Worm (Caenorhabditis elegans) whole organism, early embryonic: ENCODE results near the gene C50B6.9.

Experiments
- B0310.2 ChIP-seq: sonication (generic microtip); optimal IDR thresholded peaks from 2 replicates; lab custom pipeline; 2016; ENCODE audit warnings: mild to moderate bottlenecking, missing genetic modification characterization, missing compliant biosample characterization
- F13C5.2 ChIP-seq: sonication (generic microtip); optimal IDR thresholded peaks from 2 replicates; lab custom pipeline; 2017; ENCODE audit warnings: mild to moderate bottlenecking, missing genetic modification characterization, inconsistent platforms, missing compliant biosample characterization
- aly-1 ChIP-seq: sonication (generic microtip); optimal IDR thresholded peaks from 2 replicates; lab custom pipeline; 2016; ENCODE audit warnings: missing genetic modification characterization, missing compliant biosample characterization
- ama-1 ChIP-seq: fragments of 150-350 bp; optimal IDR thresholded peaks from 2 replicates; lab custom pipeline; 2014
- ceh-13 ChIP-seq: fragments of 200-800 bp; sonication (Bioruptor generic); optimal IDR thresholded peaks from 2 replicates; lab custom pipeline; 2018; ENCODE audit warnings: mild to moderate bottlenecking, missing genetic modification characterization, missing compliant biosample characterization
- ceh-36 ChIP-seq: sonication (generic microtip); optimal IDR thresholded peaks from 2 replicates; lab custom pipeline; 2016; ENCODE audit warnings: missing genetic modification characterization, inconsistent platforms, missing compliant biosample characterization
- ets-7 ChIP-seq: sonication (generic microtip); optimal IDR thresholded peaks from 2 replicates; lab custom pipeline; 2016; ENCODE audit warnings: missing genotype, missing genetic modification characterization, missing compliant biosample characterization
- flt-1 ChIP-seq: fragments of 200-800 bp; sonication (Bioruptor generic); IDR thresholded peaks from 2 replicates; pipeline ENCODE4 v1.3.6; 2022; ENCODE audit warnings: missing genetic modification characterization, missing compliant biosample characterization
- hmbx-1 ChIP-seq: sonication (generic microtip); optimal IDR thresholded peaks from 2 replicates; lab custom pipeline; 2016; ENCODE audit warnings: mild to moderate bottlenecking, missing genetic modification characterization, missing compliant biosample characterization
- hmg-4 ChIP-seq: fragments of 200-800 bp; sonication (Bioruptor generic); optimal IDR thresholded peaks from 2 replicates; lab custom pipeline; 2018; ENCODE audit warnings: mild to moderate bottlenecking, missing genetic modification characterization, missing compliant biosample characterization
- hnd-1 ChIP-seq: sonication (generic microtip); optimal IDR thresholded peaks from 2 replicates; lab custom pipeline; 2016; ENCODE audit warnings: missing genetic modification characterization, missing compliant biosample characterization
- pes-1 ChIP-seq: fragments of 200-800 bp; sonication (Bioruptor generic); IDR thresholded peaks from 2 replicates; pipeline ENCODE4 v1.3.6; 2022; ENCODE audit warnings: missing genetic modification reagents, missing genetic modification characterization, missing compliant biosample characterization
- scrt-1 ChIP-seq: fragments of 200-800 bp; sonication (Bioruptor generic); IDR thresholded peaks from 2 replicates; pipeline ENCODE4 v1.3.6; 2022; ENCODE audit warnings: missing genetic modification characterization, missing compliant biosample characterization
- sea-1 ChIP-seq: fragments of 200-800 bp; sonication (Bioruptor generic); conservative IDR thresholded peaks from 2 replicates; pipeline ENCODE4 v1.3.6; 2022; ENCODE audit warnings: missing genetic modification characterization, missing compliant biosample characterization
- tbx-11 ChIP-seq: fragments of 200-800 bp; sonication (Bioruptor generic); IDR thresholded peaks from 2 replicates; pipeline ENCODE4 v1.3.6; 2022; ENCODE audit warnings: missing genetic modification characterization, missing compliant biosample characterization
- tbx-37 ChIP-seq: fragments of 200-800 bp; sonication (Bioruptor generic); conservative IDR thresholded peaks from 2 replicates; pipeline ENCODE4 v1.3.6; 2022; ENCODE audit warnings: missing genetic modification reagents, missing genetic modification characterization, missing compliant biosample characterization
- tra-4 ChIP-seq: sonication (generic microtip); optimal IDR thresholded peaks from 2 replicates; lab custom pipeline; 2017; ENCODE audit warnings: missing genetic modification characterization, missing compliant biosample characterization

Gene C50B6.9

ce11 chrV:13312210-13312676, 23.9 kb upstream of the C50B6.9 start, which contains the start of gene nasp-2:
Gene nasp-2 (minus strand): TSS chrV:13312260.
- TF ChIP-seq tbx-11 (GFP tag; lab: Robert Waterston, UW) (no peak), ceh-13 (no peak), tra-4 (tag; lab: Kevin White, UChicago) (no peak), pes-1 (no peak), sea-1 (GFP tag; lab: Robert Waterston, UW) (no peak), aly-1 (tag; lab: Kevin White, UChicago) (no peak)

ce11 chrV:13313045-13313623, 23.0 kb upstream of the C50B6.9 start, which contains the start of gene C50B6.3:
Gene C50B6.3 (plus strand): TSS chrV:13313573.
- TF ChIP-seq tbx-37 (GFP tag; lab: Robert Waterston, UW) (peak; percentile 71), B0310.2 (tag; lab: Kevin White, UChicago) (no peak)

- TF ChIP-seq ceh-13 (no peak), flt-1 (no peak), tbx-11 (GFP tag; lab: Robert Waterston, UW) (no peak), ama-1 (lab: Kevin White, UChicago) (no peak), ets-7 (tag; lab: Kevin White, UChicago) (no peak), F13C5.2 (no peak), tbx-37 (GFP tag; lab: Robert Waterston, UW) (no peak), hmbx-1 (tag; lab: Kevin White, UChicago) (no peak), ceh-36 (tag; lab: Kevin White, UChicago) (no peak), sea-1 (GFP tag; lab: Robert Waterston, UW) (no peak), hmg-4 (GFP tag; lab: Kevin White, UChicago) (no peak), aly-1 (tag; lab: Kevin White, UChicago) (no peak), tra-4 (tag; lab: Kevin White, UChicago) (no peak)
Measured at ce11 chrV:13317911-13318502, 18.2 kb upstream of the C50B6.9 start, which contains the start of the genes col-161 and srh-18. Gene col-161 (minus strand): TSS chrV:13318011. Gene srh-18 (plus strand): TSS chrV:13318452.

ce11 chrV:13320676-13321075, 15.5 kb upstream of the C50B6.9 start, which contains the start of gene srh-15:
Gene srh-15 (plus strand): TSS chrV:13320976.
- TF ChIP-seq flt-1 (no peak), ets-7 (tag; lab: Kevin White, UChicago) (no peak), hmbx-1 (tag; lab: Kevin White, UChicago) (no peak)

- no peak for TF ChIP-seq hnd-1 (tag; lab: Kevin White, UChicago)
- no peak for TF ChIP-seq B0310.2 (tag; lab: Kevin White, UChicago)
- TF ChIP-seq tra-4 (tag; lab: Kevin White, UChicago), result no peak
- TF ChIP-seq ceh-13, result no peak
- no peak for TF ChIP-seq ama-1 (lab: Kevin White, UChicago)
- TF ChIP-seq pes-1, result no peak
- no peak for TF ChIP-seq ets-7 (tag; lab: Kevin White, UChicago)
- TF ChIP-seq hmg-4 (GFP tag; lab: Kevin White, UChicago), result no peak
- TF ChIP-seq tbx-11 (GFP tag; lab: Robert Waterston, UW), result no peak
- TF ChIP-seq scrt-1 (GFP tag; lab: Robert Waterston, UW), result no peak
- no peak for TF ChIP-seq aly-1 (tag; lab: Kevin White, UChicago)
- TF ChIP-seq hmbx-1 (tag; lab: Kevin White, UChicago), result no peak
- no peak for TF ChIP-seq tbx-37 (GFP tag; lab: Robert Waterston, UW)
- no peak for TF ChIP-seq flt-1
Measured at ce11 chrV:13324933-13325760, 11.0 kb upstream of the C50B6.9 start, which contains the start of gene C50B6.7. Gene C50B6.7 (minus strand): TSS chrV:13324983.

- TF ChIP-seq ama-1 (lab: Kevin White, UChicago) (no peak), flt-1 (no peak), hnd-1 (tag; lab: Kevin White, UChicago) (no peak), ets-7 (tag; lab: Kevin White, UChicago) (no peak), hmbx-1 (tag; lab: Kevin White, UChicago) (no peak), scrt-1 (GFP tag; lab: Robert Waterston, UW) (no peak), pes-1 (no peak), F13C5.2 (no peak), tbx-37 (GFP tag; lab: Robert Waterston, UW) (no peak), sea-1 (GFP tag; lab: Robert Waterston, UW) (no peak), tbx-11 (GFP tag; lab: Robert Waterston, UW) (no peak), ceh-36 (tag; lab: Kevin White, UChicago) (no peak), hmg-4 (GFP tag; lab: Kevin White, UChicago) (no peak), ceh-13 (no peak), aly-1 (tag; lab: Kevin White, UChicago) (no peak), B0310.2 (tag; lab: Kevin White, UChicago) (no peak), tra-4 (tag; lab: Kevin White, UChicago) (no peak)
Measured at ce11 chrV:13327463-13327862, 8.7 kb upstream of the C50B6.9 start, which contains the start of gene str-37. Gene str-37 (plus strand): TSS chrV:13327763.

ce11 chrV:13330919-13331318, 5.2 kb upstream of the C50B6.9 start, which contains the start of gene nhr-129:
Gene nhr-129 (minus strand): TSS chrV:13331019.
- TF ChIP-seq B0310.2 (tag; lab: Kevin White, UChicago), result no peak
- no peak for TF ChIP-seq ama-1 (lab: Kevin White, UChicago)
- TF ChIP-seq hmbx-1 (tag; lab: Kevin White, UChicago), result no peak
- no peak for TF ChIP-seq ceh-13
- TF ChIP-seq aly-1 (tag; lab: Kevin White, UChicago), result no peak
- TF ChIP-seq hnd-1 (tag; lab: Kevin White, UChicago), result no peak
